Worm (Caenorhabditis elegans): ENCODE results near the gene lelo-4.

Gene lelo-4

ce11 chrII:5714807-5715206 is at the start of gene lelo-4, which contains the start of gene tiar-1:
lelo-4 (plus strand) TSS chrII:5714924.
tiar-1 (minus strand) TSS chrII:5714823.
- TF ChIP-seq unc-62 (GFP tag; optimal IDR thresholded peaks at IDR 0.05) = no peak

ce11 chrII:5665029-5665428 is 49.7 kb upstream of the lelo-4 start, which contains the start of gene C25H3.15:
C25H3.15 (plus strand) TSS chrII:5665329.
- TF ChIP-seq unc-62 (GFP tag; optimal IDR thresholded peaks at IDR 0.05) = no peak

- TF ChIP-seq unc-62 (GFP tag; optimal IDR thresholded peaks at IDR 0.05) = no peak
Observed at ce11 chrII:5665991-5666390, 48.7 kb upstream of the lelo-4 start, which contains the start of gene C25H3.16. C25H3.16 (plus strand) TSS chrII:5666291.

ce11 chrII:5667540-5667939 is 47.2 kb upstream of the lelo-4 start:
- no peak for TF ChIP-seq unc-62 (GFP tag; optimal IDR thresholded peaks at IDR 0.05)

- no peak for TF ChIP-seq unc-62 (GFP tag; optimal IDR thresholded peaks at IDR 0.05)
Observed at ce11 chrII:5668830-5669229, 45.9 kb upstream of the lelo-4 start, which contains the start of gene C25H3.7. C25H3.7 (minus strand) TSS chrII:5668930.

- no peak for TF ChIP-seq unc-62 (GFP tag; optimal IDR thresholded peaks at IDR 0.05)
Observed at ce11 chrII:5669580-5669979, 45.1 kb upstream of the lelo-4 start, which contains the start of gene C25H3.17. C25H3.17 (minus strand) TSS chrII:5669680.

ce11 chrII:5680703-5681102 is 34.0 kb upstream of the lelo-4 start, which contains the start of gene flp-27:
flp-27 (plus strand) TSS chrII:5681003.
- TF ChIP-seq unc-62 (GFP tag; optimal IDR thresholded peaks at IDR 0.05) = no peak

- TF ChIP-seq unc-62 (GFP tag; optimal IDR thresholded peaks at IDR 0.05) = no peak
Observed at ce11 chrII:5688959-5689358, 25.8 kb upstream of the lelo-4 start, which contains the start of gene C25H3.11. C25H3.11 (minus strand) TSS chrII:5689040.

ce11 chrII:5691216-5691771 is 23.4 kb upstream of the lelo-4 start, which contains the start of the genes ndub-5 and eif-2D:
ndub-5 (minus strand) TSS chrII:5691353.
eif-2D (plus strand) TSS chrII:5691721.
- no peak for TF ChIP-seq unc-62 (GFP tag; optimal IDR thresholded peaks at IDR 0.05)

- no peak for TF ChIP-seq unc-62 (GFP tag; optimal IDR thresholded peaks at IDR 0.05)
Observed at ce11 chrII:5693893-5694292, 20.8 kb upstream of the lelo-4 start, which contains the start of gene C25H3.3. C25H3.3 (plus strand) TSS chrII:5694193.

- no peak for TF ChIP-seq unc-62 (GFP tag; optimal IDR thresholded peaks at IDR 0.05)
Observed at ce11 chrII:5694798-5695197, 19.9 kb upstream of the lelo-4 start, which contains the start of gene C25H3.14. C25H3.14 (plus strand) TSS chrII:5695098.

- TF ChIP-seq unc-62 (GFP tag; optimal IDR thresholded peaks at IDR 0.05) = no peak
Observed at ce11 chrII:5696218-5696617, 18.5 kb upstream of the lelo-4 start.

- TF ChIP-seq unc-62 (GFP tag; optimal IDR thresholded peaks at IDR 0.05) = no peak
Observed at ce11 chrII:5697338-5697737, 17.4 kb upstream of the lelo-4 start.

ce11 chrII:5698254-5698653 is 16.5 kb upstream of the lelo-4 start:
- TF ChIP-seq unc-62 (GFP tag; optimal IDR thresholded peaks at IDR 0.05) = no peak

ce11 chrII:5698869-5699268 is 15.9 kb upstream of the lelo-4 start, which contains the start of the genes C25H3.10 and C25H3.1:
C25H3.10 (minus strand) TSS chrII:5698969.
C25H3.1 (plus strand) TSS chrII:5699071.
- TF ChIP-seq unc-62 (GFP tag; optimal IDR thresholded peaks at IDR 0.05) = no peak

- no peak for TF ChIP-seq unc-62 (GFP tag; optimal IDR thresholded peaks at IDR 0.05)
Observed at ce11 chrII:5701485-5701884, 13.2 kb upstream of the lelo-4 start.

- TF ChIP-seq unc-62 (GFP tag; optimal IDR thresholded peaks at IDR 0.05) = no peak
Observed at ce11 chrII:5702611-5703192, 12.0 kb upstream of the lelo-4 start.

All from whole organism, dauer.